Fruit fly (Drosophila melanogaster) whole organism, wandering third instar larva: ENCODE measurements around the gene Ufd4.
A peak's percentile ranks its signal among the peaks of the same experiment; 100 is the strongest.

Experiments
- CG32264 ChIP-seq: fragments of 200-800 bp; sonication (Bioruptor generic); optimal IDR thresholded peaks from 2 replicates; lab custom pipeline; 2016; ENCODE audit warnings: missing biosample characterization, missing genetic modification characterization
- Dfd ChIP-seq: fragments of >200 bp; optimal IDR thresholded peaks from 2 replicates; lab custom pipeline; 2017; ENCODE audit warnings: missing biosample characterization, missing genetic modification characterization
- HLH106 ChIP-seq: fragments of 200-800 bp; optimal IDR thresholded peaks from 3 replicates; lab custom pipeline; 2019; ENCODE audit warnings: missing biosample characterization, mild to moderate bottlenecking, missing genetic modification characterization, moderate library complexity
- Myc ChIP-seq: fragments of >200 bp; optimal IDR thresholded peaks from 2 replicates; lab custom pipeline; 2017
- OdsH ChIP-seq: fragments of 200-800 bp; sonication (Bioruptor generic); optimal IDR thresholded peaks from 2 replicates; lab custom pipeline; 2016; ENCODE audit warnings: missing biosample characterization, mild to moderate bottlenecking, missing genetic modification characterization
- fru ChIP-seq: fragments of 200-800 bp; sonication (Bioruptor generic); optimal IDR thresholded peaks from 3 replicates; lab custom pipeline; 2016; ENCODE audit warnings: missing biosample characterization, mild to moderate bottlenecking, missing genetic modification characterization
- pan ChIP-seq: fragments of >200 bp; optimal IDR thresholded peaks from 2 replicates; lab custom pipeline; 2017
- psq ChIP-seq: fragments of 200-800 bp; sonication (Bioruptor generic); optimal IDR thresholded peaks from 3 replicates; lab custom pipeline; 2017; ENCODE audit warnings: missing biosample characterization, mild to moderate bottlenecking, missing genetic modification characterization, moderate library complexity
- usp ChIP-seq: fragments of >200 bp; optimal IDR thresholded peaks from 2 replicates; lab custom pipeline; 2017; ENCODE audit warnings: missing biosample characterization, missing genetic modification characterization
- woc ChIP-seq: sonication (Bioruptor generic); optimal IDR thresholded peaks from 2 replicates; lab custom pipeline; 2016; ENCODE audit warnings: missing biosample characterization, mild to moderate bottlenecking, missing genetic modification characterization

dm6 chr2L:10276436-10276835 is 15.7 kb downstream of the Ufd4 start:
- TF ChIP-seq CG32264 (GFP tag; lab: Kevin White, UChicago) = no peak
- TF ChIP-seq fru (GFP tag; lab: Kevin White, UChicago) = no peak
- TF ChIP-seq OdsH (GFP tag; lab: Kevin White, UChicago) = no peak
- TF ChIP-seq woc (GFP tag; lab: Kevin White, UChicago) = no peak
- no peak for TF ChIP-seq Dfd (GFP tag; lab: Kevin White, UChicago)
- no peak for TF ChIP-seq usp
- TF ChIP-seq Myc (lab: Kevin White, UChicago) = no peak
- TF ChIP-seq pan (lab: Kevin White, UChicago) = no peak
- TF ChIP-seq HLH106 = no peak
- TF ChIP-seq psq (GFP tag; lab: Kevin White, UChicago) = peak; percentile 18
